Worm (Caenorhabditis elegans): Measurements from ENCODE around the gene F43C11.6.

DNA sequence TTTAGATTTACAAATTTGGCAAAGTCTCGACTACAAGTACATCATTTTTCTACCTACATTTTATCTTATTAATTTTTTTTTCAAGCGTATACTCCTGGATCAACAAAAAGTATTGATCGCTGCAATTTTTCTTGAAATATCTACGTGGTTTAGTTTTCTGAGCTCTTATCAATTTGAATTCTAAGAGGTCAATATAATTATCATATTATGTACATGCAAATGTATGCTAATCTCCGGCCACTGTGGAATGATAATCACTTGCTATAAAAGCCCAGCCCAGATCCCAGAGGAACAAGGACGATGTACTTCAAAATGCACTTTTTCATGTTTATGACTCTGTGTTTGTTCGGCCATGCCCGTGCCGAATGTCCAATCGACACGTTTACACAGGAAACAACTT, 14.6 kb downstream of the F43C11.6 start, which contains the start of gene F43C11.1:
- TF ChIP-seq aptf-2 (GFP tag; conservative IDR thresholded peaks at IDR 0.05), result no peak
- no peak for TF ChIP-seq nhr-80 (tag; optimal IDR thresholded peaks at IDR 0.05)
- TF ChIP-seq ekl-4 (GFP tag; IDR thresholded peaks at IDR 0.05), result no peak
